Worm (Caenorhabditis elegans): ENCODE measurements around the gene Y41E3.7.

The Y41E3.7 gene

ce11 chrIV:15051045-15051444, 37.2 kb downstream of the Y41E3.7 start:
- TF ChIP-seq dao-5 (tag; optimal IDR thresholded peaks at IDR 0.05) = no peak
- TF ChIP-seq W03F9.2 (tag; optimal IDR thresholded peaks at IDR 0.05) = no peak
- TF ChIP-seq him-1 (tag; optimal IDR thresholded peaks at IDR 0.05) = no peak

- TF ChIP-seq W03F9.2 (tag; optimal IDR thresholded peaks at IDR 0.05) (no peak), him-1 (tag; optimal IDR thresholded peaks at IDR 0.05) (no peak), dao-5 (tag; optimal IDR thresholded peaks at IDR 0.05) (no peak)
Measured at ce11 chrIV:15053271-15053670, 39.4 kb downstream of the Y41E3.7 start, which contains the start of gene srt-47. Gene srt-47 (minus strand): TSS chrIV:15053371.

ce11 chrIV:15056081-15056586, 42.3 kb downstream of the Y41E3.7 start, which contains the start of gene Y41E3.19:
Gene Y41E3.19 (plus strand): TSS chrIV:15056131.
- TF ChIP-seq him-1 (tag; optimal IDR thresholded peaks at IDR 0.05) (no peak), W03F9.2 (tag; optimal IDR thresholded peaks at IDR 0.05) (no peak), dao-5 (tag; optimal IDR thresholded peaks at IDR 0.05) (no peak)

- TF ChIP-seq dao-5 (tag; optimal IDR thresholded peaks at IDR 0.05) (no peak), W03F9.2 (tag; optimal IDR thresholded peaks at IDR 0.05) (no peak), him-1 (tag; optimal IDR thresholded peaks at IDR 0.05) (no peak)
Measured at ce11 chrIV:15057994-15058393, 44.2 kb downstream of the Y41E3.7 start, which contains the start of gene Y41E3.13. Gene Y41E3.13 (plus strand): TSS chrIV:15058294.

- TF ChIP-seq dao-5 (tag; optimal IDR thresholded peaks at IDR 0.05) = no peak
- TF ChIP-seq W03F9.2 (tag; optimal IDR thresholded peaks at IDR 0.05) = no peak
- no peak for TF ChIP-seq him-1 (tag; optimal IDR thresholded peaks at IDR 0.05)
Measured at ce11 chrIV:15063789-15064188, 50.0 kb downstream of the Y41E3.7 start.

- TF ChIP-seq W03F9.2 (tag; optimal IDR thresholded peaks at IDR 0.05) = no peak
- no peak for TF ChIP-seq him-1 (tag; optimal IDR thresholded peaks at IDR 0.05)
- no peak for TF ChIP-seq dao-5 (tag; optimal IDR thresholded peaks at IDR 0.05)
Measured at ce11 chrIV:15065653-15066052, 51.8 kb downstream of the Y41E3.7 start, which contains the start of gene Y41E3.18. Gene Y41E3.18 (minus strand): TSS chrIV:15065753.

- no peak for TF ChIP-seq dao-5 (tag; optimal IDR thresholded peaks at IDR 0.05)
Measured at ce11 chrIV:15068818-15069217, 55.0 kb downstream of the Y41E3.7 start, which contains the start of gene srt-48. Gene srt-48 (minus strand): TSS chrIV:15068918.

ce11 chrIV:15074392-15074791, 60.6 kb downstream of the Y41E3.7 start, which contains the start of gene srt-50:
Gene srt-50 (plus strand): TSS chrIV:15074692.
- no peak for TF ChIP-seq him-1 (tag; optimal IDR thresholded peaks at IDR 0.05)
- TF ChIP-seq dao-5 (tag; optimal IDR thresholded peaks at IDR 0.05) = no peak
- no peak for TF ChIP-seq W03F9.2 (tag; optimal IDR thresholded peaks at IDR 0.05)

All from whole organism, L4/young adult.